Fruit fly (Drosophila melanogaster): ENCODE results near the gene CG44428.

dm6 chrX:13572382-13572781 is 42.3 kb upstream of the CG44428 start:
- TF ChIP-seq Eip93F (GFP tag; optimal IDR thresholded peaks at IDR 0.05) (no peak), dsx (GFP tag; optimal IDR thresholded peaks at IDR 0.05; ENCODE audit: poor library complexity, severe bottlenecking) (peak; percentile 6), Hr38 (GFP tag; optimal IDR thresholded peaks at IDR 0.05) (no peak), CG11902 (GFP tag; optimal IDR thresholded peaks at IDR 0.05) (peak; percentile 12), Eip78C (GFP tag) (peak; percentile 93), Gug (GFP tag; IDR thresholded peaks at IDR 0.05) (peak; percentile 47), salr (GFP tag; optimal IDR thresholded peaks at IDR 0.05) (peak in 1 of 2 experiments; percentile 46)
